Worm (Caenorhabditis elegans): ENCODE results near the gene lgc-18.

The lgc-18 gene

ce11 chrX:12106004-12106403 is 19.4 kb upstream of the lgc-18 start:
- TF ChIP-seq M03D4.4 (tag; optimal IDR thresholded peaks at IDR 0.05) (peak; percentile 96), mep-1 (tag; optimal IDR thresholded peaks at IDR 0.05) (peak; percentile 81), lin-13 (tag; optimal IDR thresholded peaks at IDR 0.05) (peak; percentile 42), ham-2 (GFP tag; optimal IDR thresholded peaks at IDR 0.05) (peak; percentile 97), unc-39 (tag; optimal IDR thresholded peaks at IDR 0.05) (peak; percentile 46), snpc-4 (tag; optimal IDR thresholded peaks at IDR 0.05) (no peak), flh-1 (GFP tag; optimal IDR thresholded peaks at IDR 0.05) (peak; percentile 91), nhr-28 (tag; optimal IDR thresholded peaks at IDR 0.05) (peak; percentile 75), nhr-2 (tag; optimal IDR thresholded peaks at IDR 0.05) (no peak), sem-2 (GFP tag; optimal IDR thresholded peaks at IDR 0.05) (peak; percentile 95), elt-3 (tag; optimal IDR thresholded peaks at IDR 0.05) (peak; percentile 3), nhr-12 (tag; optimal IDR thresholded peaks at IDR 0.05) (peak; percentile 70), cnd-1 (tag; optimal IDR thresholded peaks at IDR 0.05) (peak; percentile 98), ceh-39 (tag; optimal IDR thresholded peaks at IDR 0.05) (no peak), ceh-83 (GFP tag; optimal IDR thresholded peaks at IDR 0.05) (peak; percentile 98), mab-5 (tag; optimal IDR thresholded peaks at IDR 0.05) (no peak), nhr-237 (tag; optimal IDR thresholded peaks at IDR 0.05) (peak; percentile 60), tbx-8 (GFP tag; optimal IDR thresholded peaks at IDR 0.05) (peak; percentile 93), elt-1 (tag; optimal IDR thresholded peaks at IDR 0.05; ENCODE audit: borderline replicate concordance, insufficient read depth) (no peak), nhr-76 (tag; optimal IDR thresholded peaks at IDR 0.05) (peak; percentile 77), drap-1 (GFP tag; optimal IDR thresholded peaks at IDR 0.05) (peak; percentile 98), blmp-1 (tag; optimal IDR thresholded peaks at IDR 0.05) (no peak), unc-120 (tag; optimal IDR thresholded peaks at IDR 0.05; ENCODE audit: poor library complexity, severe bottlenecking) (peak; percentile 98), zip-8 (tag; optimal IDR thresholded peaks at IDR 0.05) (no peak), ces-1 (GFP tag; optimal IDR thresholded peaks at IDR 0.05) (peak; percentile 94), ceh-43 (GFP tag; optimal IDR thresholded peaks at IDR 0.05) (peak; percentile 94), pha-4 (tag; optimal IDR thresholded peaks at IDR 0.05) (peak; percentile 79), sptf-1 (tag; optimal IDR thresholded peaks at IDR 0.05) (peak; percentile 98), hlh-1 (tag; optimal IDR thresholded peaks at IDR 0.05) (peak; percentile 62), unc-62 (GFP tag; optimal IDR thresholded peaks at IDR 0.05) (peak; percentile 71), lsy-2 (tag; optimal IDR thresholded peaks at IDR 0.05) (peak; percentile 31), ztf-11 (tag; optimal IDR thresholded peaks at IDR 0.05) (peak; percentile 83), lin-32 (GFP tag; optimal IDR thresholded peaks at IDR 0.05) (peak; percentile 96), bed-3 (GFP tag; optimal IDR thresholded peaks at IDR 0.05) (peak; percentile 92), mls-2 (tag; optimal IDR thresholded peaks at IDR 0.05) (no peak)

- TF ChIP-seq bed-3 (GFP tag; optimal IDR thresholded peaks at IDR 0.05), result no peak
- no peak for TF ChIP-seq nhr-12 (tag; optimal IDR thresholded peaks at IDR 0.05)
- no peak for TF ChIP-seq tbx-8 (GFP tag; optimal IDR thresholded peaks at IDR 0.05)
- TF ChIP-seq ces-1 (GFP tag; optimal IDR thresholded peaks at IDR 0.05), result no peak
- no peak for TF ChIP-seq drap-1 (GFP tag; optimal IDR thresholded peaks at IDR 0.05)
- no peak for TF ChIP-seq flh-1 (GFP tag; optimal IDR thresholded peaks at IDR 0.05)
- TF ChIP-seq mls-2 (tag; optimal IDR thresholded peaks at IDR 0.05), result no peak
- no peak for TF ChIP-seq hlh-1 (tag; optimal IDR thresholded peaks at IDR 0.05)
- TF ChIP-seq nhr-76 (tag; optimal IDR thresholded peaks at IDR 0.05), result no peak
- TF ChIP-seq unc-39 (tag; optimal IDR thresholded peaks at IDR 0.05), result no peak
- no peak for TF ChIP-seq pha-4 (tag; optimal IDR thresholded peaks at IDR 0.05)
Measured at ce11 chrX:12108517-12109216, 16.7 kb upstream of the lgc-18 start, which contains the start of the genes W03G11.2 and lgc-13. W03G11.2 (minus strand) TSS chrX:12108617. lgc-13 (plus strand) TSS chrX:12109166.

ce11 chrX:12111213-12111612 is 14.2 kb upstream of the lgc-18 start, which contains the start of gene lgc-14:
lgc-14 (plus strand) TSS chrX:12111513.
- TF ChIP-seq nhr-76 (tag; optimal IDR thresholded peaks at IDR 0.05), result no peak
- TF ChIP-seq flh-1 (GFP tag; optimal IDR thresholded peaks at IDR 0.05), result no peak
- no peak for TF ChIP-seq sem-2 (GFP tag; optimal IDR thresholded peaks at IDR 0.05)
- no peak for TF ChIP-seq ceh-43 (GFP tag; optimal IDR thresholded peaks at IDR 0.05)
- TF ChIP-seq blmp-1 (tag; optimal IDR thresholded peaks at IDR 0.05), result no peak
- no peak for TF ChIP-seq pha-4 (tag; optimal IDR thresholded peaks at IDR 0.05)
- TF ChIP-seq nhr-237 (tag; optimal IDR thresholded peaks at IDR 0.05), result no peak
- no peak for TF ChIP-seq lin-13 (tag; optimal IDR thresholded peaks at IDR 0.05)
- TF ChIP-seq drap-1 (GFP tag; optimal IDR thresholded peaks at IDR 0.05), result no peak
- TF ChIP-seq tbx-8 (GFP tag; optimal IDR thresholded peaks at IDR 0.05), result no peak
- no peak for TF ChIP-seq elt-1 (tag; optimal IDR thresholded peaks at IDR 0.05; ENCODE audit: borderline replicate concordance, insufficient read depth)
- TF ChIP-seq zip-8 (tag; optimal IDR thresholded peaks at IDR 0.05), result no peak
- no peak for TF ChIP-seq nhr-12 (tag; optimal IDR thresholded peaks at IDR 0.05)
